Worm (Caenorhabditis elegans) whole organism, L3 larva: Measurements from ENCODE around the gene aptf-3.

Experiments
- R02D3.7 ChIP-seq: fragments of 150-350 bp; optimal IDR thresholded peaks from 2 replicates; lab custom pipeline; 2014; ENCODE audit warnings: missing biosample characterization, missing genetic modification characterization
- ZK546.5 ChIP-seq: sonication (generic microtip); optimal IDR thresholded peaks from 2 replicates; lab custom pipeline; 2017; ENCODE audit warnings: missing biosample characterization, missing genetic modification characterization
- aly-2 ChIP-seq: fragments of 150-350 bp; optimal IDR thresholded peaks from 2 replicates; lab custom pipeline; 2014; ENCODE audit warnings: missing biosample characterization, missing genetic modification characterization
- ama-1 ChIP-seq: fragments of 150-350 bp; optimal IDR thresholded peaks from 2 replicates; lab custom pipeline; 2018
- ceh-28 ChIP-seq: fragments of 150-350 bp; optimal IDR thresholded peaks from 2 replicates; lab custom pipeline; 2014; ENCODE audit warnings: missing biosample characterization, missing genetic modification reagents, missing genetic modification characterization
- daf-12 ChIP-seq: fragments of 150-350 bp; optimal IDR thresholded peaks from 2 replicates; lab custom pipeline; 2014; ENCODE audit warnings: missing biosample characterization, missing genetic modification reagents, missing genetic modification characterization
- egl-27 ChIP-seq: sonication (generic microtip); optimal IDR thresholded peaks from 4 replicates; lab custom pipeline; 2017; ENCODE audit warnings: missing biosample characterization, missing genetic modification reagents, missing genetic modification characterization
- egl-5 ChIP-seq: fragments of 150-350 bp; optimal IDR thresholded peaks from 2 replicates; lab custom pipeline; 2017; ENCODE audit warnings: missing biosample characterization, missing genetic modification reagents, missing genetic modification characterization, inconsistent platforms
- elt-2 ChIP-seq: sonication (generic microtip); optimal IDR thresholded peaks from 2 replicates; lab custom pipeline; 2016; ENCODE audit warnings: missing genetic modification reagents, mild to moderate bottlenecking, missing genetic modification characterization, missing compliant biosample characterization
- elt-3 ChIP-seq, 3 experiments: fragments of 150-350 bp in 1 of 3; sonication (generic microtip) in 2 of 3; optimal IDR thresholded peaks; 2 replicates in 2 of 3; 4 replicates in 1 of 3; lab custom pipeline; 2014 to 2017; ENCODE audit warnings: missing biosample characterization in 3 of 3, missing genetic modification characterization in 3 of 3
- eor-1 ChIP-seq, 2 experiments: fragments of 150-350 bp; optimal IDR thresholded peaks; 2 replicates each; lab custom pipeline; 2014 to 2018; ENCODE audit warnings: missing biosample characterization in 2 of 2, missing genetic modification characterization in 2 of 2
- fkh-10 ChIP-seq: sonication (generic microtip); optimal IDR thresholded peaks from 2 replicates; lab custom pipeline; 2017; ENCODE audit warnings: missing biosample characterization, missing genetic modification reagents, missing genetic modification characterization
- fkh-2 ChIP-seq: fragments of 150-350 bp; optimal IDR thresholded peaks from 2 replicates; lab custom pipeline; 2014; ENCODE audit warnings: missing biosample characterization, missing genetic modification reagents, missing genetic modification characterization
- hmg-11 ChIP-seq: sonication (generic microtip); optimal IDR thresholded peaks from 2 replicates; lab custom pipeline; 2016; ENCODE audit warnings: missing genetic modification characterization, missing compliant biosample characterization
- jun-1 ChIP-seq: fragments of 150-350 bp; optimal IDR thresholded peaks from 2 replicates; lab custom pipeline; 2014; ENCODE audit warnings: missing biosample characterization, missing genetic modification reagents, missing genetic modification characterization
- lin-39 ChIP-seq: fragments of 150-350 bp; optimal IDR thresholded peaks from 2 replicates; lab custom pipeline; 2018; ENCODE audit warnings: missing biosample characterization, missing genetic modification reagents, missing genetic modification characterization
- lsy-12 ChIP-seq: sonication (generic microtip); optimal IDR thresholded peaks from 2 replicates; lab custom pipeline; 2016; ENCODE audit warnings: mild to moderate bottlenecking, missing genetic modification characterization, missing compliant biosample characterization
- mdl-1 ChIP-seq: fragments of 150-350 bp; optimal IDR thresholded peaks from 2 replicates; lab custom pipeline; 2014; ENCODE audit warnings: missing biosample characterization, missing genetic modification characterization
- mml-1 ChIP-seq: fragments of 150-350 bp; sonication (generic microtip); optimal IDR thresholded peaks from 3 replicates; lab custom pipeline; 2014; ENCODE audit warnings: missing biosample characterization, missing genetic modification characterization
- nfya-1 ChIP-seq: sonication (generic microtip); optimal IDR thresholded peaks from 2 replicates; lab custom pipeline; 2017; ENCODE audit warnings: missing genetic modification characterization, mild to moderate bottlenecking, missing compliant biosample characterization, antibody characterized with exemption, moderate library complexity; ENCODE audit not compliant: insufficient read depth
- nhr-11 ChIP-seq: fragments of 150-350 bp; optimal IDR thresholded peaks from 2 replicates; lab custom pipeline; 2014; ENCODE audit warnings: missing biosample characterization, missing genetic modification characterization
- nhr-12 ChIP-seq: fragments of 150-350 bp; optimal IDR thresholded peaks from 2 replicates; lab custom pipeline; 2014; ENCODE audit warnings: missing biosample characterization, missing genetic modification characterization
- nhr-23 ChIP-seq: fragments of 150-350 bp; optimal IDR thresholded peaks from 2 replicates; lab custom pipeline; 2014; ENCODE audit warnings: missing biosample characterization, missing genetic modification reagents, missing genetic modification characterization
- nhr-25 ChIP-seq: sonication (generic microtip); optimal IDR thresholded peaks from 2 replicates; lab custom pipeline; 2017; ENCODE audit warnings: missing biosample characterization, missing genetic modification characterization
- nhr-43 ChIP-seq: sonication (generic microtip); optimal IDR thresholded peaks from 2 replicates; lab custom pipeline; 2016; ENCODE audit warnings: mild to moderate bottlenecking, missing genetic modification characterization, missing compliant biosample characterization; ENCODE audit not compliant: poor library complexity, severe bottlenecking
- nhr-76 ChIP-seq: fragments of 150-350 bp; sonication (generic microtip); optimal IDR thresholded peaks from 5 replicates; lab custom pipeline; 2014; ENCODE audit warnings: missing biosample characterization, missing genetic modification characterization
- pha-4 ChIP-seq: fragments of 150-350 bp; optimal IDR thresholded peaks from 2 replicates; lab custom pipeline; 2014; ENCODE audit warnings: missing biosample characterization, missing genetic modification reagents, missing genetic modification characterization
- pqm-1 ChIP-seq: fragments of 150-350 bp; optimal IDR thresholded peaks from 2 replicates; lab custom pipeline; 2017; ENCODE audit warnings: missing biosample characterization, missing genetic modification characterization, inconsistent platforms
- sea-2 ChIP-seq: fragments of 150-350 bp; sonication (generic microtip); optimal IDR thresholded peaks from 4 replicates; lab custom pipeline; 2014; ENCODE audit warnings: missing biosample characterization, missing genetic modification reagents, missing genetic modification characterization
- skn-1 ChIP-seq: fragments of 150-350 bp; optimal IDR thresholded peaks from 2 replicates; lab custom pipeline; 2014; ENCODE audit warnings: missing biosample characterization, missing genetic modification characterization
- unc-39 ChIP-seq: sonication (generic microtip); optimal IDR thresholded peaks from 4 replicates; lab custom pipeline; 2017; ENCODE audit warnings: missing biosample characterization, missing genetic modification characterization
- unc-62 ChIP-seq: fragments of 150-350 bp; sonication (generic microtip); optimal IDR thresholded peaks from 4 replicates; lab custom pipeline; 2014; ENCODE audit warnings: missing biosample characterization, missing genetic modification reagents, missing genetic modification characterization
- zag-1 ChIP-seq: fragments of 150-350 bp; optimal IDR thresholded peaks from 2 replicates; lab custom pipeline; 2014; ENCODE audit warnings: missing biosample characterization, missing genetic modification characterization
- ztf-11 ChIP-seq: fragments of 150-350 bp; optimal IDR thresholded peaks from 2 replicates; lab custom pipeline; 2014; ENCODE audit warnings: missing biosample characterization, missing genetic modification characterization

The aptf-3 gene

ce11 chrII:8631766-8632165 lies 37.8 kb downstream of the aptf-3 start:
- TF ChIP-seq lsy-12 (tag; lab: Kevin White, UChicago) (no peak), zag-1 (tag; lab: Kevin White, UChicago) (no peak), pha-4 (tag; lab: Kevin White, UChicago) (no peak), R02D3.7 (tag; lab: Kevin White, UChicago) (no peak), ceh-28 (tag; lab: Kevin White, UChicago) (no peak), daf-12 (no peak), nhr-43 (tag; lab: Kevin White, UChicago) (no peak), ztf-11 (tag; lab: Kevin White, UChicago) (no peak), fkh-10 (GFP tag; lab: Kevin White, UChicago) (no peak), fkh-2 (no peak), aly-2 (no peak), eor-1 (tag; optimal IDR thresholded peaks at IDR 0.05; lab: Kevin White, UChicago) (no peak), mml-1 (tag; lab: Kevin White, UChicago) (no peak), jun-1 (no peak), nhr-11 (tag; lab: Kevin White, UChicago) (no peak), egl-5 (no peak), sea-2 (GFP tag; lab: Kevin White, UChicago) (no peak), egl-27 (tag; lab: Kevin White, UChicago) (no peak), nhr-12 (tag; lab: Kevin White, UChicago) (no peak), ZK546.5 (tag; lab: Kevin White, UChicago) (no peak)

- TF ChIP-seq ceh-28 (tag; lab: Kevin White, UChicago) (no peak), nhr-25 (tag; lab: Kevin White, UChicago) (no peak), sea-2 (GFP tag; lab: Kevin White, UChicago) (no peak), hmg-11 (tag; lab: Kevin White, UChicago) (no peak), R02D3.7 (tag; lab: Kevin White, UChicago) (no peak)
- TF ChIP-seq, all 47 proteins: peak for 0
Measured at ce11 chrII:8634386-8634785, 40.4 kb downstream of the aptf-3 start, which contains the start of gene cutl-12. Gene cutl-12 (minus strand): TSS chrII:8634486.

- TF ChIP-seq unc-62 (no peak), pha-4 (tag; lab: Kevin White, UChicago) (peak; percentile 46)
Measured at ce11 chrII:8637615-8638014, 43.6 kb downstream of the aptf-3 start, which contains the start of gene vab-9. Gene vab-9 (minus strand): TSS chrII:8637715.

- TF ChIP-seq hmg-11 (tag; lab: Kevin White, UChicago) (no peak), unc-39 (no peak), nhr-76 (tag; lab: Kevin White, UChicago) (no peak), R02D3.7 (tag; lab: Kevin White, UChicago) (no peak), aly-2 (no peak), mdl-1 (tag; lab: Kevin White, UChicago) (no peak), fkh-10 (GFP tag; lab: Kevin White, UChicago) (no peak), skn-1 (tag; lab: Kevin White, UChicago) (no peak)
Measured at ce11 chrII:8639553-8639952, 45.6 kb downstream of the aptf-3 start.

- TF ChIP-seq aly-2 (no peak), lin-39 (tag; lab: Kevin White, UChicago) (no peak), elt-2 (peak; percentile 29), pha-4 (tag; lab: Kevin White, UChicago) (peak; percentile 45), nhr-23 (tag; lab: Kevin White, UChicago) (no peak), nfya-1 (tag; lab: Kevin White, UChicago) (peak; percentile 18), pqm-1 (tag; lab: Kevin White, UChicago) (peak; percentile 22), nhr-11 (tag; lab: Kevin White, UChicago) (no peak), ama-1 (lab: Kevin White, UChicago) (no peak), elt-3 (tag; optimal IDR thresholded peaks at IDR 0.05; lab: Kevin White, UChicago) (no peak)
- TF ChIP-seq, all 47 proteins: peak for 4
Measured at ce11 chrII:8640503-8640902, 46.5 kb downstream of the aptf-3 start.
